Worm (Caenorhabditis elegans): Measurements from ENCODE around the gene T04A8.7.

DNA sequence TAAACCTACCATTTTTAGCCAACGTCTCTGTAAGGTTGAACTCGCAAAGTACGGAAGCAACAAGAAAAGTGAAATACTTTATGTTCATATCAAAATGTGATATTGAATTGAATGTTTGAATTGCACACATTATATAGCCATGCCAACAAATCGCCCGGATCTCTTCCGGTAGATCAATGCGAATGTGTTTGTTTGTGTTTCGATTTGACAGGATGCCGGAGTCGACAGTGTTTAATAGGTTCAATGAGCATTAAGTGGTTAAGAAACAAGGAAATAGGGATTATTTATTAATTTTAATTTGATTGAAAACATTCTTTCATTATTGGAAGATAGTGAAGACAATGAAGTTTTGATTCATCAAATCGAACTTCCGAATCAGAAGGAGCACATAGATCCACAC is 48.9 kb upstream of the T04A8.7 start, which contains the start of gene pqn-29:
- TF ChIP-seq ama-1 (optimal IDR thresholded peaks at IDR 0.05) (no peak), hmbx-1 (tag; optimal IDR thresholded peaks at IDR 0.05) (no peak), pes-1 (GFP tag; IDR thresholded peaks at IDR 0.05) (no peak), scrt-1 (GFP tag; IDR thresholded peaks at IDR 0.05) (no peak), hmg-4 (GFP tag; optimal IDR thresholded peaks at IDR 0.05) (no peak), B0310.2 (tag; optimal IDR thresholded peaks at IDR 0.05) (no peak), tra-4 (tag; optimal IDR thresholded peaks at IDR 0.05) (no peak), aly-1 (tag; optimal IDR thresholded peaks at IDR 0.05) (no peak), ceh-36 (tag; optimal IDR thresholded peaks at IDR 0.05) (no peak), ets-7 (tag; optimal IDR thresholded peaks at IDR 0.05) (no peak), hnd-1 (tag; optimal IDR thresholded peaks at IDR 0.05) (no peak), F13C5.2 (tag; optimal IDR thresholded peaks at IDR 0.05) (no peak)

Data from whole organism, early embryonic.